Fruit fly (Drosophila melanogaster) whole organism, embryonic: ENCODE data around the gene CG10195.

Experiments
- ATbp ChIP-seq: fragments of 200-800 bp; sonication (Bioruptor generic); optimal IDR thresholded peaks from 2 replicates; lab custom pipeline; 2017; ENCODE audit warnings: missing biosample characterization, mild to moderate bottlenecking, missing genetic modification characterization, missing genetic modification reagents
- Abd-B ChIP-seq: fragments of 200-800 bp; sonication (Bioruptor generic); optimal IDR thresholded peaks from 2 replicates; lab custom pipeline; 2018; ENCODE audit warnings: missing biosample characterization, mild to moderate bottlenecking, missing genetic modification characterization, moderate library complexity
- BEAF-32 ChIP-seq: fragments of 200-800 bp; sonication (Bioruptor generic); optimal IDR thresholded peaks from 3 replicates; lab custom pipeline; 2017; ENCODE audit warnings: missing biosample characterization, missing genetic modification characterization, mild to moderate bottlenecking, moderate library complexity, missing genetic modification reagents
- C15 ChIP-seq: fragments of 200-800 bp; sonication (Bioruptor generic); IDR thresholded peaks from 3 replicates; pipeline ENCODE4 v1.3.6; 2022; ENCODE audit warnings: missing biosample characterization, missing genetic modification characterization
- CG10274 ChIP-seq: fragments of 200-800 bp; sonication (Bioruptor generic); optimal IDR thresholded peaks from 3 replicates; lab custom pipeline; 2017; ENCODE audit warnings: missing biosample characterization, mild to moderate bottlenecking, missing genetic modification characterization
- CG10959 ChIP-seq: fragments of 200-800 bp; sonication (Bioruptor generic); IDR thresholded peaks from 2 replicates; pipeline ENCODE4 v1.3.6; 2022; ENCODE audit warnings: missing biosample characterization, missing genetic modification characterization
- CG11247 ChIP-seq: fragments of 200-800 bp; sonication (Bioruptor generic); IDR thresholded peaks from 2 replicates; pipeline ENCODE4 v1.3.6; 2022; ENCODE audit warnings: missing biosample characterization, missing genetic modification characterization
- CG12071 ChIP-seq: fragments of 200-800 bp; sonication (Bioruptor generic); optimal IDR thresholded peaks from 3 replicates; lab custom pipeline; 2018; ENCODE audit warnings: missing biosample characterization, mild to moderate bottlenecking, missing genetic modification characterization
- CG14667 ChIP-seq: fragments of 200-800 bp; sonication (Bioruptor generic); IDR thresholded peaks from 2 replicates; pipeline ENCODE4 v1.3.6; 2022; ENCODE audit warnings: missing biosample characterization, missing genetic modification characterization
- CG1647 ChIP-seq: fragments of 200-800 bp; sonication (Bioruptor generic); optimal IDR thresholded peaks from 3 replicates; lab custom pipeline; 2016; ENCODE audit warnings: missing biosample characterization, missing genetic modification characterization
- CG16779 ChIP-seq: fragments of 200-800 bp; sonication (Bioruptor generic); IDR thresholded peaks from 2 replicates; pipeline ENCODE4 v1.3.6; 2022; ENCODE audit warnings: missing biosample characterization, missing genetic modification characterization
- CG17186 ChIP-seq: fragments of 200-800 bp; sonication (Bioruptor generic); optimal IDR thresholded peaks from 3 replicates; lab custom pipeline; 2017; ENCODE audit warnings: missing biosample characterization, missing genetic modification reagents, missing genetic modification characterization
- CG18619 ChIP-seq: fragments of 200-800 bp; sonication (Bioruptor generic); optimal IDR thresholded peaks from 3 replicates; lab custom pipeline; 2017; ENCODE audit warnings: missing biosample characterization, mild to moderate bottlenecking, missing genetic modification characterization
- CG2199 ChIP-seq: fragments of 200-800 bp; sonication (Bioruptor generic); IDR thresholded peaks from 3 replicates; pipeline ENCODE4 v1.3.6; 2022; ENCODE audit warnings: missing biosample characterization, missing genetic modification characterization
- CG2202 ChIP-seq: fragments of 200-800 bp; sonication (Bioruptor generic); optimal IDR thresholded peaks from 2 replicates; lab custom pipeline; 2018; ENCODE audit warnings: missing biosample characterization, mild to moderate bottlenecking, missing genetic modification characterization
- CG30020 ChIP-seq: fragments of 200-800 bp; optimal IDR thresholded peaks from 2 replicates; lab custom pipeline; 2019; ENCODE audit warnings: missing biosample characterization, mild to moderate bottlenecking, missing genetic modification characterization, moderate library complexity
- CG31224 ChIP-seq: fragments of 200-800 bp; sonication (Bioruptor generic); IDR thresholded peaks from 2 replicates; pipeline ENCODE4 v1.3.6; 2022; ENCODE audit warnings: missing biosample characterization, missing genetic modification characterization
- CG34422 ChIP-seq: fragments of 200-800 bp; sonication (Bioruptor generic); IDR thresholded peaks from 3 replicates; pipeline ENCODE4 v1.3.6; 2022; ENCODE audit warnings: missing biosample characterization, missing genetic modification characterization
- CG4328 ChIP-seq: fragments of 200-800 bp; sonication (Bioruptor generic); optimal IDR thresholded peaks from 3 replicates; lab custom pipeline; 2017; ENCODE audit warnings: missing biosample characterization, missing genetic modification reagents, missing genetic modification characterization
- CG4707 ChIP-seq: fragments of 200-800 bp; sonication (Bioruptor generic); optimal IDR thresholded peaks from 2 replicates; lab custom pipeline; 2018; ENCODE audit warnings: missing biosample characterization, mild to moderate bottlenecking, missing genetic modification characterization, moderate library complexity
- CG5245 ChIP-seq: fragments of 200-800 bp; sonication (Bioruptor generic); optimal IDR thresholded peaks from 3 replicates; lab custom pipeline; 2016; ENCODE audit warnings: missing biosample characterization, missing genetic modification characterization
- CG6272 ChIP-seq: fragments of 200-800 bp; sonication (Bioruptor generic); IDR thresholded peaks from 2 replicates; pipeline ENCODE4 v1.3.6; 2022; ENCODE audit warnings: missing biosample characterization, missing genetic modification characterization
- CG6765 ChIP-seq: fragments of 200-800 bp; sonication (Bioruptor generic); optimal IDR thresholded peaks from 3 replicates; lab custom pipeline; 2017; ENCODE audit warnings: missing biosample characterization, mild to moderate bottlenecking, missing genetic modification characterization
- CG8924 ChIP-seq: fragments of 200-800 bp; optimal IDR thresholded peaks from 3 replicates; lab custom pipeline; 2019; ENCODE audit warnings: missing biosample characterization, mild to moderate bottlenecking, missing genetic modification characterization, moderate library complexity
- Dek ChIP-seq: fragments of 200-800 bp; sonication (Bioruptor generic); optimal IDR thresholded peaks from 3 replicates; lab custom pipeline; 2019; ENCODE audit warnings: missing biosample characterization, mild to moderate bottlenecking, missing genetic modification characterization, moderate library complexity
- Dref ChIP-seq: fragments of 200-800 bp; sonication (Bioruptor generic); IDR thresholded peaks from 2 replicates; pipeline ENCODE4 v1.3.6; 2022; ENCODE audit warnings: missing biosample characterization, missing genetic modification characterization
- HmgZ ChIP-seq: fragments of 200-800 bp; sonication (Bioruptor generic); optimal IDR thresholded peaks from 2 replicates; lab custom pipeline; 2018; ENCODE audit warnings: missing biosample characterization, mild to moderate bottlenecking, missing genetic modification characterization
- Hmx ChIP-seq: fragments of 200-800 bp; sonication (Bioruptor generic); optimal IDR thresholded peaks from 2 replicates; lab custom pipeline; 2016; ENCODE audit warnings: missing biosample characterization, missing genetic modification characterization
- Six4 ChIP-seq: fragments of 200-800 bp; sonication (Bioruptor generic); optimal IDR thresholded peaks from 2 replicates; lab custom pipeline; 2016; ENCODE audit warnings: missing biosample characterization, missing genetic modification characterization
- Sox102F ChIP-seq: fragments of 200-800 bp; sonication (Bioruptor generic); optimal IDR thresholded peaks from 2 replicates; lab custom pipeline; 2018; ENCODE audit warnings: missing biosample characterization, mild to moderate bottlenecking, missing genetic modification characterization, moderate library complexity
- ab ChIP-seq: fragments of 200-800 bp; sonication (Bioruptor generic); optimal IDR thresholded peaks from 2 replicates; lab custom pipeline; 2016; ENCODE audit warnings: missing biosample characterization, missing genetic modification characterization
- chn ChIP-seq: fragments of 200-800 bp; sonication (Bioruptor generic); optimal IDR thresholded peaks from 2 replicates; lab custom pipeline; 2016; ENCODE audit warnings: missing biosample characterization, missing genetic modification characterization
- crp ChIP-seq, 2 experiments: fragments of 200-800 bp; sonication (Bioruptor generic); optimal IDR thresholded peaks; 2 replicates in 1 of 2; 3 replicates in 1 of 2; lab custom pipeline; 2017; ENCODE audit warnings: missing biosample characterization in 2 of 2, missing genetic modification characterization in 2 of 2, mild to moderate bottlenecking in 1 of 2, moderate library complexity in 1 of 2
- dpn ChIP-seq, 2 experiments: fragments of 200-800 bp; sonication (Bioruptor generic); optimal IDR thresholded peaks; 3 replicates each; lab custom pipeline; 2016; ENCODE audit warnings: missing biosample characterization in 2 of 2, missing genetic modification characterization in 2 of 2
- eve ChIP-seq, 2 experiments: fragments of >200 bp; optimal IDR thresholded peaks; 2 replicates each; lab custom pipeline; 2017; ENCODE audit warnings: missing biosample characterization in 2 of 2, missing genetic modification characterization in 2 of 2
- fd3F ChIP-seq: fragments of 200-800 bp; sonication (Bioruptor generic); optimal IDR thresholded peaks from 2 replicates; lab custom pipeline; 2018; ENCODE audit warnings: missing biosample characterization, mild to moderate bottlenecking, missing genetic modification characterization, moderate library complexity
- ftz-f1 ChIP-seq: fragments of 200-800 bp; sonication (Bioruptor generic); optimal IDR thresholded peaks from 2 replicates; lab custom pipeline; 2016; ENCODE audit warnings: missing biosample characterization, missing genetic modification characterization
- grau ChIP-seq: fragments of 200-800 bp; optimal IDR thresholded peaks from 3 replicates; lab custom pipeline; 2019; ENCODE audit warnings: missing biosample characterization, mild to moderate bottlenecking, missing genetic modification characterization, moderate library complexity
- hth ChIP-seq: fragments of >200 bp; optimal IDR thresholded peaks from 2 replicates; lab custom pipeline; 2017; ENCODE audit warnings: inconsistent platforms
- insv ChIP-seq, 2 experiments: fragments of 200-800 bp; sonication (Bioruptor generic); optimal IDR thresholded peaks; 3 replicates each; lab custom pipeline; 2016 to 2018; ENCODE audit warnings: missing biosample characterization in 2 of 2, missing genetic modification characterization in 2 of 2
- kni ChIP-seq: fragments of 200-800 bp; sonication (Bioruptor generic); optimal IDR thresholded peaks from 3 replicates; lab custom pipeline; 2017; ENCODE audit warnings: mild to moderate bottlenecking, missing biosample characterization, missing genetic modification reagents, missing genetic modification characterization
- lbe ChIP-seq: fragments of 200-800 bp; sonication (Bioruptor generic); optimal IDR thresholded peaks from 2 replicates; lab custom pipeline; 2016; ENCODE audit warnings: missing biosample characterization, mild to moderate bottlenecking, missing genetic modification characterization
- lmd ChIP-seq: fragments of 200-800 bp; sonication (Bioruptor generic); IDR thresholded peaks from 2 replicates; pipeline ENCODE4 v1.3.6; 2022; ENCODE audit warnings: missing biosample characterization, missing genetic modification characterization
- lov ChIP-seq, 2 experiments: fragments of 200-800 bp in 1 of 2; fragments of >200 bp in 1 of 2; sonication (Bioruptor generic) in 1 of 2; IDR thresholded peaks in 1 of 2; optimal IDR thresholded peaks in 1 of 2; 2 replicates in 1 of 2; 3 replicates in 1 of 2; pipeline versions ENCODE4 v1.3.6 to Lab custom; 2017 to 2022; ENCODE audit warnings: missing biosample characterization in 1 of 2, missing genetic modification characterization in 1 of 2
- nerfin-2 ChIP-seq: fragments of 200-800 bp; sonication (Bioruptor generic); IDR thresholded peaks from 2 replicates; pipeline ENCODE4 v1.3.6; 2022; ENCODE audit warnings: missing biosample characterization, missing genetic modification characterization; ENCODE audit not compliant: partially characterized antibody
- otp ChIP-seq: fragments of 200-800 bp; sonication (Bioruptor generic); IDR thresholded peaks from 3 replicates; pipeline ENCODE4, ENCODE4 v1.3.6; 2022; ENCODE audit warnings: missing biosample characterization, missing genetic modification characterization
- repo ChIP-seq: fragments of 200-800 bp; sonication (Bioruptor generic); optimal IDR thresholded peaks from 2 replicates; lab custom pipeline; 2016; ENCODE audit warnings: missing biosample characterization, missing genetic modification characterization
- ro ChIP-seq: fragments of 200-800 bp; sonication (Bioruptor generic); IDR thresholded peaks from 2 replicates; pipeline ENCODE4 v1.3.6; 2022; ENCODE audit warnings: missing biosample characterization, missing genetic modification characterization
- slbo ChIP-seq: fragments of 200-800 bp; sonication (Bioruptor generic); IDR thresholded peaks from 2 replicates; pipeline ENCODE4 v1.3.6; 2022; ENCODE audit warnings: missing biosample characterization, missing genetic modification characterization
- so ChIP-seq: fragments of 200-800 bp; sonication (Bioruptor generic); IDR thresholded peaks from 3 replicates; pipeline ENCODE4 v1.3.6; 2022; ENCODE audit warnings: missing biosample characterization, missing genetic modification characterization
- stc ChIP-seq: fragments of 200-800 bp; sonication (Bioruptor generic); IDR thresholded peaks from 2 replicates; pipeline ENCODE4 v1.3.6; 2022; ENCODE audit warnings: missing biosample characterization, missing genetic modification characterization

The CG10195 gene

dm6 chr2L:19528308-19528707 is 43.8 kb upstream of the CG10195 start (continued):
- TF ChIP-seq CG12071 (GFP tag; lab: Kevin White, UChicago) (peak; percentile 96), fd3F (GFP tag; lab: Kevin White, UChicago) (peak; percentile 97), CG6765 (peak; percentile 96), CG4328 (GFP tag; lab: Kevin White, UChicago) (peak; percentile 67), chn (GFP tag; lab: Kevin White, UChicago) (peak; percentile 89), CG4707 (peak; percentile 58), CG10274 (GFP tag; lab: Kevin White, UChicago) (peak; percentile 86), lov (optimal IDR thresholded peaks at IDR 0.05; lab: Kevin White, UChicago) (no peak), lov (GFP tag; IDR thresholded peaks at IDR 0.05; lab: Robert Waterston, UW) (peak; percentile 80; the same call in 2 of the 3 replicates), so (GFP tag; lab: Robert Waterston, UW) (peak; percentile 95), kni (GFP tag; lab: Kevin White, UChicago) (no peak), dpn (GFP tag; optimal IDR thresholded peaks at IDR 0.05; lab: Kevin White, UChicago) (peak; percentile 95 to 97), CG2202 (tag; lab: Kevin White, UChicago) (peak; percentile 49), Abd-B (GFP tag; lab: Kevin White, UChicago) (peak; percentile 85), eve (GFP tag; optimal IDR thresholded peaks at IDR 0.05; lab: Kevin White, UChicago) (no peak), CG16779 (GFP tag; lab: Robert Waterston, UW) (peak; percentile 98), CG6272 (GFP tag; lab: Robert Waterston, UW) (peak; percentile 92), HmgZ (tag; lab: Kevin White, UChicago) (peak; percentile 99), ro (GFP tag; lab: Robert Waterston, UW) (peak; percentile 81), C15 (GFP tag; lab: Robert Waterston, UW) (peak; percentile 96), nerfin-2 (GFP tag; lab: Robert Waterston, UW) (no peak), Sox102F (peak; percentile 91), ftz-f1 (GFP tag; lab: Kevin White, UChicago) (peak; percentile 59), lbe (GFP tag; lab: Kevin White, UChicago) (peak; percentile 75), CG5245 (peak; percentile 87), Dek (tag; lab: Kevin White, UChicago) (peak; percentile 98), CG34422 (GFP tag; lab: Robert Waterston, UW) (peak; percentile 96), slbo (GFP tag; lab: Robert Waterston, UW) (peak; percentile 99), hth (lab: Kevin White, UChicago) (no peak), CG2199 (GFP tag; lab: Robert Waterston, UW) (peak; percentile 80; the same call in 2 of the 3 replicates), otp (GFP tag; lab: Robert Waterston, UW) (peak; percentile 92), insv (GFP tag; optimal IDR thresholded peaks at IDR 0.05; lab: Kevin White, UChicago) (peak; percentile 11 to 38), crp (GFP tag; optimal IDR thresholded peaks at IDR 0.05; lab: Kevin White, UChicago) (peak in 1 of 2 experiments; percentile 54), Six4 (GFP tag; lab: Kevin White, UChicago) (peak; percentile 84), CG11247 (GFP tag; lab: Robert Waterston, UW) (peak; percentile 97), repo (GFP tag; lab: Kevin White, UChicago) (peak; percentile 85), ab (GFP tag; lab: Kevin White, UChicago) (peak; percentile 88), lmd (peak; percentile 96), CG17186 (GFP tag; lab: Kevin White, UChicago) (no peak), Dref (peak; percentile 42), CG10959 (peak; percentile 72), CG18619 (GFP tag; lab: Kevin White, UChicago) (peak; percentile 95), CG8924 (peak; percentile 97), CG14667 (GFP tag; lab: Robert Waterston, UW) (peak; percentile 93), CG30020 (tag; lab: Kevin White, UChicago) (peak; percentile 39), ATbp (GFP tag; lab: Kevin White, UChicago) (peak; percentile 86), CG1647 (peak; percentile 89), Hmx (peak; percentile 90), CG31224 (GFP tag; lab: Robert Waterston, UW) (peak; percentile 94), stc (GFP tag; lab: Robert Waterston, UW) (peak; percentile 92), grau (peak; percentile 96), BEAF-32 (peak; percentile 3)
